Worm (Caenorhabditis elegans) whole organism, midembryonic: ENCODE results near the gene F22H10.3.

Source experiments
- T22C8.4 ChIP-seq: fragments of 200-800 bp; sonication (Bioruptor generic); IDR thresholded peaks from 2 replicates; pipeline ENCODE4 v1.3.6; 2022; ENCODE audit warnings: missing genetic modification characterization, missing compliant biosample characterization
- flt-1 ChIP-seq: fragments of 200-800 bp; sonication (Bioruptor generic); IDR thresholded peaks from 2 replicates; pipeline ENCODE4 v1.3.6; 2022; ENCODE audit warnings: missing genetic modification characterization, missing compliant biosample characterization
- klf-2 ChIP-seq: fragments of 200-800 bp; sonication (Bioruptor generic); conservative IDR thresholded peaks from 2 replicates; pipeline ENCODE4 v1.3.6; 2022; ENCODE audit warnings: missing genetic modification reagents, missing genetic modification characterization, missing compliant biosample characterization

- TF ChIP-seq T22C8.4 (GFP tag; lab: Robert Waterston, UW) (no peak), klf-2 (GFP tag; lab: Robert Waterston, UW) (no peak), flt-1 (GFP tag; lab: Robert Waterston, UW) (peak; percentile 74)
These were observed 49.4 kb upstream of the F22H10.3 start for ce11 chrX:16726879-16727278.
